Worm (Caenorhabditis elegans) whole organism, L3 larva: ENCODE results near the gene srbc-19.

Experiments used
- nhr-11 ChIP-seq: fragments of 150-350 bp; optimal IDR thresholded peaks from 2 replicates; lab custom pipeline; 2014; ENCODE audit warnings: missing biosample characterization, missing genetic modification characterization
- nhr-76 ChIP-seq: fragments of 150-350 bp; sonication (generic microtip); optimal IDR thresholded peaks from 5 replicates; lab custom pipeline; 2014; ENCODE audit warnings: missing biosample characterization, missing genetic modification characterization
- unc-62 ChIP-seq: fragments of 150-350 bp; sonication (generic microtip); optimal IDR thresholded peaks from 4 replicates; lab custom pipeline; 2014; ENCODE audit warnings: missing biosample characterization, missing genetic modification reagents, missing genetic modification characterization
- ztf-4 ChIP-seq: fragments of 150-350 bp; optimal IDR thresholded peaks from 2 replicates; lab custom pipeline; 2014; ENCODE audit warnings: missing biosample characterization, missing genetic modification characterization

DNA sequence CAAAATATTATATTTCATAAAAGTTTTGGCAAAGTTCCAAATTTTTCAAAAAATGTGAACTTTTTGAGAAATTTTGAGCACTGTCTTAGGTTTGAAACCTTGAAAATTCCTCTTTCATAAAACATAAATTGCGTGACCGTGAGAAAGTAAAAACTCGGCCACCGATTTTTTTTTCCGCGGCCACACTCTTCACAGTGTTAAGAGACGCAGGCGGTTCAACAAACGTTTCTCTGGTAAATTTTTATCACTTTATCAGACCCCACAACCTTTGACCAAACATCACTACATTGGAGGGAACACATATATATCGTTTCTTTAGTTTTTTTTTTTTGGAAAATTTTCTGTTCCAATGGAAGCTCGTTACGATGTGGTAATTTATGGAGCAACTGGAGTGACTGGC lies 44.1 kb downstream of the srbc-19 start, which contains the start of gene F22F7.2:
- TF ChIP-seq nhr-11 (tag; lab: Kevin White, UChicago), result no peak
- no peak for TF ChIP-seq ztf-4 (tag; lab: Kevin White, UChicago)
- TF ChIP-seq nhr-76 (tag; lab: Kevin White, UChicago), result no peak
- no peak for TF ChIP-seq unc-62 (GFP tag; lab: Kevin White, UChicago)
